Fruit fly (Drosophila melanogaster) whole organism, embryonic: ENCODE data around the gene CG7963.

Experiments
- C15 ChIP-seq: fragments of 200-800 bp; sonication (Bioruptor generic); IDR thresholded peaks from 3 replicates; pipeline ENCODE4 v1.3.6; 2022; ENCODE audit warnings: missing biosample characterization, missing genetic modification characterization
- CG10366 ChIP-seq: fragments of 200-800 bp; sonication (Bioruptor generic); IDR thresholded peaks from 2 replicates; pipeline ENCODE4 v1.3.6; 2022; ENCODE audit warnings: missing biosample characterization, missing genetic modification characterization
- CG11695 ChIP-seq: fragments of 200-800 bp; sonication (Bioruptor generic); IDR thresholded peaks from 3 replicates; pipeline ENCODE4 v1.3.6; 2022; ENCODE audit warnings: missing biosample characterization, missing genetic modification characterization
- CG11696 ChIP-seq: fragments of 200-800 bp; sonication (Bioruptor generic); IDR thresholded peaks from 2 replicates; pipeline ENCODE4 v1.3.6; 2022; ENCODE audit warnings: missing biosample characterization, missing genetic modification characterization
- CG12104 ChIP-seq: fragments of 200-800 bp; sonication (Bioruptor generic); optimal IDR thresholded peaks from 3 replicates; lab custom pipeline; 2016; ENCODE audit warnings: missing biosample characterization, missing genetic modification characterization
- CG14050 ChIP-seq: fragments of 200-800 bp; sonication (Bioruptor generic); IDR thresholded peaks from 3 replicates; pipeline ENCODE4 v1.3.6; 2022; ENCODE audit warnings: missing biosample characterization, missing genetic modification characterization
- CG14441 ChIP-seq: fragments of 200-800 bp; sonication (Bioruptor generic); IDR thresholded peaks from 2 replicates; pipeline ENCODE4 v1.3.6; 2022; ENCODE audit warnings: missing biosample characterization, missing genetic modification characterization
- CG15479 ChIP-seq: fragments of 200-800 bp; sonication (Bioruptor generic); optimal IDR thresholded peaks from 3 replicates; lab custom pipeline; 2019; ENCODE audit warnings: missing biosample characterization, mild to moderate bottlenecking, missing genetic modification characterization, moderate library complexity
- CG1647 ChIP-seq: fragments of 200-800 bp; sonication (Bioruptor generic); optimal IDR thresholded peaks from 3 replicates; lab custom pipeline; 2016; ENCODE audit warnings: missing biosample characterization, missing genetic modification characterization
- CG2116 ChIP-seq: fragments of 200-800 bp; sonication (Bioruptor generic); optimal IDR thresholded peaks from 3 replicates; lab custom pipeline; 2018; ENCODE audit warnings: missing biosample characterization, mild to moderate bottlenecking, missing genetic modification characterization
- CG30431 ChIP-seq: fragments of 200-800 bp; sonication (Bioruptor generic); optimal IDR thresholded peaks from 2 replicates; lab custom pipeline; 2017; ENCODE audit warnings: missing biosample characterization, missing genetic modification characterization
- CG31224 ChIP-seq: fragments of 200-800 bp; sonication (Bioruptor generic); IDR thresholded peaks from 2 replicates; pipeline ENCODE4 v1.3.6; 2022; ENCODE audit warnings: missing biosample characterization, missing genetic modification characterization
- CG3838 ChIP-seq: fragments of 200-800 bp; sonication (Bioruptor generic); optimal IDR thresholded peaks from 3 replicates; lab custom pipeline; 2016; ENCODE audit warnings: missing biosample characterization, missing genetic modification characterization
- CG4328 ChIP-seq: fragments of 200-800 bp; sonication (Bioruptor generic); optimal IDR thresholded peaks from 3 replicates; lab custom pipeline; 2017; ENCODE audit warnings: missing biosample characterization, missing genetic modification reagents, missing genetic modification characterization
- CG7372 ChIP-seq: fragments of 200-800 bp; sonication (Bioruptor generic); IDR thresholded peaks from 2 replicates; pipeline ENCODE4 v1.3.6; 2022; ENCODE audit warnings: missing biosample characterization, missing genetic modification characterization
- CG7987 ChIP-seq: fragments of 200-800 bp; sonication (Bioruptor generic); optimal IDR thresholded peaks from 2 replicates; lab custom pipeline; 2018; ENCODE audit warnings: missing biosample characterization, mild to moderate bottlenecking, missing genetic modification characterization, moderate library complexity
- CG8944 ChIP-seq: fragments of 200-800 bp; sonication (Bioruptor generic); optimal IDR thresholded peaks from 3 replicates; lab custom pipeline; 2016; ENCODE audit warnings: missing biosample characterization, missing genetic modification characterization
- CG9797 ChIP-seq: fragments of 200-800 bp; sonication (Bioruptor generic); optimal IDR thresholded peaks from 3 replicates; lab custom pipeline; 2018; ENCODE audit warnings: missing biosample characterization, mild to moderate bottlenecking, missing genetic modification characterization
- CoRest ChIP-seq: fragments of 200-800 bp; sonication (Bioruptor generic); optimal IDR thresholded peaks from 3 replicates; lab custom pipeline; 2018; ENCODE audit warnings: missing biosample characterization, mild to moderate bottlenecking, missing genetic modification characterization, moderate library complexity
- D19B ChIP-seq: fragments of 200-800 bp; sonication (Bioruptor generic); optimal IDR thresholded peaks from 2 replicates; lab custom pipeline; 2017; ENCODE audit warnings: missing biosample characterization, mild to moderate bottlenecking, missing genetic modification characterization
- ERR ChIP-seq: fragments of 200-800 bp; sonication (Bioruptor generic); optimal IDR thresholded peaks from 2 replicates; lab custom pipeline; 2016; ENCODE audit warnings: missing biosample characterization, missing genetic modification characterization
- Hey ChIP-seq: fragments of 200-800 bp; sonication (Bioruptor generic); optimal IDR thresholded peaks from 3 replicates; lab custom pipeline; 2018; ENCODE audit warnings: missing biosample characterization, mild to moderate bottlenecking, missing genetic modification characterization
- HmgD ChIP-seq: fragments of 200-800 bp; sonication (Bioruptor generic); optimal IDR thresholded peaks from 3 replicates; lab custom pipeline; 2016; ENCODE audit warnings: missing biosample characterization, missing genetic modification characterization
- Max ChIP-seq: fragments of 200-800 bp; sonication (Bioruptor generic); optimal IDR thresholded peaks from 2 replicates; lab custom pipeline; 2016; ENCODE audit warnings: missing biosample characterization, mild to moderate bottlenecking, missing genetic modification characterization
- Meics ChIP-seq: fragments of 200-800 bp; sonication (Bioruptor generic); optimal IDR thresholded peaks from 2 replicates; lab custom pipeline; 2017; ENCODE audit warnings: missing biosample characterization, mild to moderate bottlenecking, missing genetic modification characterization
- Mrtf ChIP-seq: fragments of 200-800 bp; sonication (Bioruptor generic); IDR thresholded peaks from 3 replicates; pipeline ENCODE4 v1.3.6; 2022; ENCODE audit warnings: missing biosample characterization, missing genetic modification characterization
- Oaz ChIP-seq: fragments of 200-800 bp; sonication (Bioruptor generic); IDR thresholded peaks from 2 replicates; pipeline ENCODE4 v1.3.6; 2022; ENCODE audit warnings: missing biosample characterization, missing genetic modification characterization
- Spps ChIP-seq: fragments of 200-800 bp; sonication (Bioruptor generic); optimal IDR thresholded peaks from 2 replicates; lab custom pipeline; 2018; ENCODE audit warnings: missing biosample characterization, mild to moderate bottlenecking, missing genetic modification characterization
- cad ChIP-seq: fragments of >200 bp; optimal IDR thresholded peaks from 2 replicates; lab custom pipeline; 2017; ENCODE audit warnings: missing biosample characterization, missing genetic modification characterization
- cg ChIP-seq: fragments of 200-800 bp; sonication (Bioruptor generic); optimal IDR thresholded peaks from 3 replicates; lab custom pipeline; 2019; ENCODE audit warnings: missing biosample characterization, mild to moderate bottlenecking, missing genetic modification characterization, moderate library complexity
- chinmo ChIP-seq: fragments of 200-800 bp; sonication (Bioruptor generic); IDR thresholded peaks from 4 replicates; pipeline ENCODE4 v1.3.6; 2022; ENCODE audit warnings: missing biosample characterization, missing genetic modification characterization; ENCODE audit not compliant: partially characterized antibody
- dpn ChIP-seq, 2 experiments: fragments of 200-800 bp; sonication (Bioruptor generic); optimal IDR thresholded peaks; 3 replicates each; lab custom pipeline; 2016; ENCODE audit warnings: missing biosample characterization in 2 of 2, missing genetic modification characterization in 2 of 2
- eyg ChIP-seq: fragments of 200-800 bp; sonication (Bioruptor generic); optimal IDR thresholded peaks from 3 replicates; lab custom pipeline; 2016; ENCODE audit warnings: missing biosample characterization, missing genetic modification characterization
- ftz-f1 ChIP-seq: fragments of 200-800 bp; sonication (Bioruptor generic); optimal IDR thresholded peaks from 2 replicates; lab custom pipeline; 2016; ENCODE audit warnings: missing biosample characterization, missing genetic modification characterization
- gcm ChIP-seq: fragments of 200-800 bp; sonication (Bioruptor generic); optimal IDR thresholded peaks from 2 replicates; lab custom pipeline; 2019; ENCODE audit warnings: missing biosample characterization, mild to moderate bottlenecking, missing genetic modification characterization, moderate library complexity
- ind ChIP-seq: fragments of 200-800 bp; sonication (Bioruptor generic); optimal IDR thresholded peaks from 3 replicates; lab custom pipeline; 2016; ENCODE audit warnings: missing biosample characterization, missing genetic modification characterization
- insv ChIP-seq, 2 experiments: fragments of 200-800 bp; sonication (Bioruptor generic); optimal IDR thresholded peaks; 3 replicates each; lab custom pipeline; 2016 to 2018; ENCODE audit warnings: missing biosample characterization in 2 of 2, missing genetic modification characterization in 2 of 2
- inv ChIP-seq: fragments of 200-800 bp; sonication (Bioruptor generic); IDR thresholded peaks from 2 replicates; pipeline ENCODE4 v1.3.6; 2022; ENCODE audit warnings: missing biosample characterization, missing genetic modification characterization; ENCODE audit not compliant: partially characterized antibody
- lmd ChIP-seq: fragments of 200-800 bp; sonication (Bioruptor generic); IDR thresholded peaks from 2 replicates; pipeline ENCODE4 v1.3.6; 2022; ENCODE audit warnings: missing biosample characterization, missing genetic modification characterization
- nom ChIP-seq: fragments of 200-800 bp; sonication (Bioruptor generic); optimal IDR thresholded peaks from 2 replicates; lab custom pipeline; 2017; ENCODE audit warnings: missing biosample characterization, missing genetic modification characterization, mild to moderate bottlenecking, moderate library complexity, missing genetic modification reagents
- oc ChIP-seq: fragments of 200-800 bp; sonication (Bioruptor generic); optimal IDR thresholded peaks from 2 replicates; lab custom pipeline; 2018; ENCODE audit warnings: missing biosample characterization, mild to moderate bottlenecking, missing genetic modification characterization, moderate library complexity
- otp ChIP-seq: fragments of 200-800 bp; sonication (Bioruptor generic); IDR thresholded peaks from 3 replicates; pipeline ENCODE4, ENCODE4 v1.3.6; 2022; ENCODE audit warnings: missing biosample characterization, missing genetic modification characterization
- p53 ChIP-seq: fragments of 200-800 bp; sonication (Bioruptor generic); optimal IDR thresholded peaks from 2 replicates; lab custom pipeline; 2016; ENCODE audit warnings: missing biosample characterization, missing genetic modification characterization
- pb ChIP-seq: fragments of 200-800 bp; sonication (Bioruptor generic); optimal IDR thresholded peaks from 3 replicates; lab custom pipeline; 2016; ENCODE audit warnings: missing biosample characterization, missing genetic modification characterization
- pros ChIP-seq: fragments of 200-800 bp; sonication (Bioruptor generic); optimal IDR thresholded peaks from 3 replicates; lab custom pipeline; 2019; ENCODE audit warnings: missing biosample characterization, mild to moderate bottlenecking, missing genetic modification characterization, moderate library complexity
- psq ChIP-seq: fragments of 200-800 bp; sonication (Bioruptor generic); optimal IDR thresholded peaks from 2 replicates; lab custom pipeline; 2017; ENCODE audit warnings: missing biosample characterization, missing genetic modification characterization
- slou ChIP-seq: fragments of 200-800 bp; sonication (Bioruptor generic); optimal IDR thresholded peaks from 3 replicates; lab custom pipeline; 2016; ENCODE audit warnings: missing biosample characterization, missing genetic modification characterization
- tgo ChIP-seq: fragments of 200-800 bp; sonication (Bioruptor generic); IDR thresholded peaks from 3 replicates; pipeline ENCODE4 v1.3.6; 2022; ENCODE audit warnings: missing biosample characterization, missing genetic modification characterization
- tup ChIP-seq: fragments of 200-800 bp; sonication (Bioruptor generic); optimal IDR thresholded peaks from 2 replicates; lab custom pipeline; 2016; ENCODE audit warnings: missing biosample characterization, mild to moderate bottlenecking, missing genetic modification characterization, moderate library complexity
- twi ChIP-seq: fragments of 200-800 bp; optimal IDR thresholded peaks from 2 replicates; lab custom pipeline; 2019; ENCODE audit warnings: missing biosample characterization, mild to moderate bottlenecking, missing genetic modification characterization, moderate library complexity

CG7963 gene

DNA sequence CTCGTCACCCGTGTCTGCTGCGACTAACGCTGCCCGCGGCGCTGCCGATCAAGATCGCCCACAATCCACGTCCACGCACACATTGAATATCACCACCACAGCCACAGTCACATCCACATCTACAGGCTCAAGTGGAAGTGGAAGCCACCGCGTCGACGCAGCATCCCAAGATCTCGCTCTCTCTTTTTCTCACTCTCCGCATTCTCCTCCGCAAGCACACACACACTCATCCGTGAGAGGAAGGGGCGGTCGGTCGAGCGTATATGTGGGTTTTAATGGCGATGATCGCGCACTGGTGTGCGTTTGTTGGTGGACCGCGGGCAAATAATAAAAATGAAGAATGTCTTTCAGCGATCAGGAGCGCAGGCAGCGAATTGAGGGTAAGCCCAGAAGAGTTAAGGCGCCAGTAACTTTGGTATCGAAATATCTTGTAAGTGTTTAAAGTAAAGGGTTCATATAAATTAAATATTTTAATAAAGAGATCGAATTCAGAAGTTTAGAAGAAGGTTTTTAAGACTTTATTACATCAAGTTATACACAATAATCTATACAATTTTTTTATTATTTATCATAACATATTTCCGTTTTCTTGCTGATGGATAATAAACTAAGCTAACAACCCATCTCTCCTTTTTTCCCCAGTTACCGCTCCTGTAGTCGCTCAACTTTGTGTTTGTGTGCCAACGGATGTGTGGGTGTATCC lies 28.7 kb upstream of the CG7963 start, which contains the start of gene Poxm (continued):
- TF ChIP-seq CoRest (tag; lab: Kevin White, UChicago) (peak; percentile 97), C15 (GFP tag; lab: Robert Waterston, UW) (no peak), CG2116 (GFP tag; lab: Kevin White, UChicago) (peak; percentile 40), Max (GFP tag; lab: Kevin White, UChicago) (peak; percentile 78), CG7987 (GFP tag; lab: Kevin White, UChicago) (peak; percentile 55), nom (peak; percentile 88), pb (no peak), CG30431 (GFP tag; lab: Kevin White, UChicago) (peak; percentile 90), insv (GFP tag; optimal IDR thresholded peaks at IDR 0.05; lab: Kevin White, UChicago) (peak in 1 of 2 experiments; percentile 19), Meics (GFP tag; lab: Kevin White, UChicago) (peak; percentile 87), CG31224 (GFP tag; lab: Robert Waterston, UW) (peak; percentile 79), psq (GFP tag; lab: Kevin White, UChicago) (peak; percentile 71), slou (GFP tag; lab: Kevin White, UChicago) (peak; percentile 61), CG7372 (peak; percentile 89), CG4328 (GFP tag; lab: Kevin White, UChicago) (peak; percentile 86), ind (peak; percentile 86), tgo (GFP tag; lab: Robert Waterston, UW) (peak; percentile 91), lmd (GFP tag; lab: Robert Waterston, UW) (peak; percentile 94), otp (GFP tag; lab: Robert Waterston, UW) (no peak), cad (GFP tag; lab: Kevin White, UChicago) (no peak), CG11695 (peak; percentile 83; the same call in 2 of the 3 replicates), CG11696 (GFP tag; lab: Robert Waterston, UW) (peak; percentile 66), gcm (peak; percentile 86), CG12104 (GFP tag; lab: Kevin White, UChicago) (peak; percentile 87), pros (GFP tag; lab: Kevin White, UChicago) (no peak), twi (tag; lab: Kevin White, UChicago) (peak; percentile 90), chinmo (GFP tag; lab: Robert Waterston, UW) (no peak), CG14441 (peak; percentile 86), p53 (GFP tag; lab: Kevin White, UChicago) (no peak), oc (tag; lab: Kevin White, UChicago) (peak; percentile 78), CG3838 (peak; percentile 3), Mrtf (GFP tag; lab: Robert Waterston, UW) (peak; percentile 85; the same call in 2 of the 3 replicates), eyg (GFP tag; lab: Kevin White, UChicago) (peak; percentile 14), CG9797 (GFP tag; lab: Kevin White, UChicago) (peak; percentile 23), dpn (GFP tag; optimal IDR thresholded peaks at IDR 0.05; lab: Kevin White, UChicago) (peak; percentile 81 to 86), D19B (GFP tag; lab: Kevin White, UChicago) (peak; percentile 65), HmgD (peak; percentile 6), CG8944 (GFP tag; lab: Kevin White, UChicago) (peak; percentile 40), CG10366 (GFP tag; lab: Robert Waterston, UW) (peak; percentile 79), ERR (no peak), inv (peak; percentile 41; the same call in 1 of the 2 replicates), Oaz (peak; percentile 78), Hey (tag; lab: Kevin White, UChicago) (no peak), cg (GFP tag; lab: Kevin White, UChicago) (peak; percentile 99), Spps (tag; lab: Kevin White, UChicago) (peak; percentile 88), ftz-f1 (GFP tag; lab: Kevin White, UChicago) (no peak), tup (GFP tag; lab: Kevin White, UChicago) (peak; percentile 60), CG15479 (GFP tag; lab: Kevin White, UChicago) (no peak), CG14050 (peak; percentile 69), CG1647 (GFP tag; lab: Kevin White, UChicago) (peak; percentile 44)
